Worm (Caenorhabditis elegans) whole organism, L3 larva: ENCODE results near the gene F34D10.8.

Experiments used
- ama-1 ChIP-seq: fragments of 150-350 bp; optimal IDR thresholded peaks from 2 replicates; lab custom pipeline; 2018
- ceh-9 ChIP-seq: sonication (generic microtip); optimal IDR thresholded peaks from 2 replicates; lab custom pipeline; 2018; ENCODE audit warnings: missing biosample characterization, missing genetic modification characterization
- elt-1 ChIP-seq: fragments of 150-350 bp; optimal IDR thresholded peaks from 2 replicates; lab custom pipeline; 2014; ENCODE audit warnings: missing biosample characterization, missing genetic modification characterization
- nhr-11 ChIP-seq: fragments of 150-350 bp; optimal IDR thresholded peaks from 2 replicates; lab custom pipeline; 2014; ENCODE audit warnings: missing biosample characterization, missing genetic modification characterization
- nhr-12 ChIP-seq: fragments of 150-350 bp; optimal IDR thresholded peaks from 2 replicates; lab custom pipeline; 2014; ENCODE audit warnings: missing biosample characterization, missing genetic modification characterization
- nhr-23 ChIP-seq: fragments of 150-350 bp; optimal IDR thresholded peaks from 2 replicates; lab custom pipeline; 2014; ENCODE audit warnings: missing biosample characterization, missing genetic modification reagents, missing genetic modification characterization
- pha-4 ChIP-seq: fragments of 150-350 bp; optimal IDR thresholded peaks from 2 replicates; lab custom pipeline; 2014; ENCODE audit warnings: missing biosample characterization, missing genetic modification reagents, missing genetic modification characterization
- zag-1 ChIP-seq: fragments of 150-350 bp; optimal IDR thresholded peaks from 2 replicates; lab custom pipeline; 2014; ENCODE audit warnings: missing biosample characterization, missing genetic modification characterization

DNA sequence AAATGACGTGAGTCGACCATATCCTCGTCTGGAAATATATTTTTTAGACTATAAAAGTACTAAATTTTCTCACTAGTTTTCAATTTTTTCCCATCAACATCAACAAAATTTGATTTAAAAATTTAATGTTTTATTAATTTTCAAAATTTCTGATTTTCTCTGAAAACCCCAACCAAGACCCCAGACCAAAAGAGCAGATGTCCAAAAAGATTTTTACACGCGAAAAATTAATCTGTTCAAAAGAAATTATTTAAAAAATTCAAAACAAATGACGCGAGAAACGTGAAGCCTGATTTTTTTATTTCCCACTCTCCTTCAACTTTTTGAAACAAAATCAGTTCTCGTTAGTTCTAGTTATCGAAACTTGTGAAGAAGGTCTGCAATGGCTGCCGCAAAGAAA is at the start of gene F34D10.8:
- TF ChIP-seq nhr-11 (tag; lab: Kevin White, UChicago) (no peak), elt-1 (no peak), pha-4 (no peak), ama-1 (lab: Kevin White, UChicago) (no peak), ceh-9 (tag; lab: Kevin White, UChicago) (no peak), zag-1 (tag; lab: Kevin White, UChicago) (no peak), nhr-23 (tag; lab: Kevin White, UChicago) (no peak), nhr-12 (tag; lab: Kevin White, UChicago) (no peak)
